Worm (Caenorhabditis elegans): Measurements from ENCODE around the gene Y67D8C.7.

ce11 chrIV:3035375-3035774, 31.4 kb downstream of the Y67D8C.7 start:
- TF ChIP-seq hpl-2 (GFP tag; optimal IDR thresholded peaks at IDR 0.05) (no peak), nhr-237 (tag; optimal IDR thresholded peaks at IDR 0.05) (no peak)

Data from whole organism, L1 larva.